Fruit fly (Drosophila melanogaster) whole organism, embryonic: ENCODE measurements around the gene Ythdc1.

Source experiments
- Adf1 ChIP-seq: fragments of 200-800 bp; sonication (Bioruptor generic); IDR thresholded peaks from 2 replicates; pipeline ENCODE4 v1.3.6; 2022; ENCODE audit warnings: missing biosample characterization, missing genetic modification characterization
- Atf6 ChIP-seq: fragments of 200-800 bp; sonication (Bioruptor generic); IDR thresholded peaks from 2 replicates; pipeline ENCODE4 v1.3.6; 2022; ENCODE audit warnings: missing biosample characterization, missing genetic modification characterization
- B-H1 ChIP-seq: fragments of 200-800 bp; sonication (Bioruptor generic); IDR thresholded peaks from 3 replicates; pipeline ENCODE4 v1.3.6; 2022; ENCODE audit warnings: missing biosample characterization, missing genetic modification characterization
- CG1024 ChIP-seq: fragments of 200-800 bp; sonication (Bioruptor generic); IDR thresholded peaks from 2 replicates; pipeline ENCODE4 v1.3.6; 2022; ENCODE audit warnings: missing biosample characterization, missing genetic modification characterization
- CG10565 ChIP-seq: fragments of 200-800 bp; sonication (Bioruptor generic); optimal IDR thresholded peaks from 3 replicates; lab custom pipeline; 2016; ENCODE audit warnings: missing biosample characterization, mild to moderate bottlenecking, missing genetic modification characterization
- CG12104 ChIP-seq: fragments of 200-800 bp; sonication (Bioruptor generic); optimal IDR thresholded peaks from 3 replicates; lab custom pipeline; 2016; ENCODE audit warnings: missing biosample characterization, missing genetic modification characterization
- CG12219 ChIP-seq: fragments of 200-800 bp; sonication (Bioruptor generic); optimal IDR thresholded peaks from 3 replicates; lab custom pipeline; 2018; ENCODE audit warnings: missing biosample characterization, mild to moderate bottlenecking, missing genetic modification characterization
- CG13296 ChIP-seq: fragments of 200-800 bp; sonication (Bioruptor generic); optimal IDR thresholded peaks from 3 replicates; lab custom pipeline; 2018; ENCODE audit warnings: missing biosample characterization, mild to moderate bottlenecking, missing genetic modification characterization
- CG14050 ChIP-seq: fragments of 200-800 bp; sonication (Bioruptor generic); IDR thresholded peaks from 3 replicates; pipeline ENCODE4 v1.3.6; 2022; ENCODE audit warnings: missing biosample characterization, missing genetic modification characterization
- CG14667 ChIP-seq: fragments of 200-800 bp; sonication (Bioruptor generic); IDR thresholded peaks from 2 replicates; pipeline ENCODE4 v1.3.6; 2022; ENCODE audit warnings: missing biosample characterization, missing genetic modification characterization
- CG17802 ChIP-seq: fragments of 200-800 bp; sonication (Bioruptor generic); optimal IDR thresholded peaks from 2 replicates; lab custom pipeline; 2018; ENCODE audit warnings: missing biosample characterization, mild to moderate bottlenecking, missing genetic modification characterization, moderate library complexity
- CG2129 ChIP-seq: fragments of 200-800 bp; sonication (Bioruptor generic); IDR thresholded peaks from 2 replicates; pipeline ENCODE4 v1.3.6; 2022; ENCODE audit warnings: missing biosample characterization, missing genetic modification characterization; ENCODE audit not compliant: partially characterized antibody
- CG2712 ChIP-seq: fragments of 200-800 bp; optimal IDR thresholded peaks from 3 replicates; lab custom pipeline; 2019; ENCODE audit warnings: missing biosample characterization, mild to moderate bottlenecking, missing genetic modification characterization, moderate library complexity
- CG31365 ChIP-seq: fragments of 200-800 bp; sonication (Bioruptor generic); optimal IDR thresholded peaks from 2 replicates; lab custom pipeline; 2018; ENCODE audit warnings: missing biosample characterization, mild to moderate bottlenecking, missing genetic modification characterization
- CG31388 ChIP-seq: fragments of 200-800 bp; sonication (Bioruptor generic); optimal IDR thresholded peaks from 2 replicates; lab custom pipeline; 2016; ENCODE audit warnings: missing biosample characterization, missing genetic modification characterization
- CG32767 ChIP-seq: fragments of 200-800 bp; sonication (Bioruptor generic); IDR thresholded peaks from 2 replicates; pipeline ENCODE4 v1.3.6; 2022; ENCODE audit warnings: missing biosample characterization, missing genetic modification characterization
- CG33557 ChIP-seq: fragments of 200-800 bp; sonication (Bioruptor generic); optimal IDR thresholded peaks from 2 replicates; lab custom pipeline; 2019; ENCODE audit warnings: missing biosample characterization, mild to moderate bottlenecking, missing genetic modification characterization, moderate library complexity
- CG6854 ChIP-seq: fragments of 200-800 bp; sonication (Bioruptor generic); optimal IDR thresholded peaks from 3 replicates; lab custom pipeline; 2017; ENCODE audit warnings: missing biosample characterization, mild to moderate bottlenecking, missing genetic modification characterization
- CG7928 ChIP-seq: fragments of 200-800 bp; sonication (Bioruptor generic); optimal IDR thresholded peaks from 2 replicates; lab custom pipeline; 2017; ENCODE audit warnings: missing biosample characterization, mild to moderate bottlenecking, missing genetic modification characterization
- CG7987 ChIP-seq: fragments of 200-800 bp; sonication (Bioruptor generic); optimal IDR thresholded peaks from 2 replicates; lab custom pipeline; 2018; ENCODE audit warnings: missing biosample characterization, mild to moderate bottlenecking, missing genetic modification characterization, moderate library complexity
- Deaf1 ChIP-seq: fragments of 200-800 bp; optimal IDR thresholded peaks from 3 replicates; lab custom pipeline; 2019; ENCODE audit warnings: missing biosample characterization, mild to moderate bottlenecking, missing genetic modification characterization, moderate library complexity
- Doc2 ChIP-seq: fragments of 200-800 bp; sonication (Bioruptor generic); IDR thresholded peaks from 2 replicates; pipeline ENCODE4 v1.3.6; 2022; ENCODE audit warnings: missing biosample characterization, missing genetic modification characterization
- Dp ChIP-seq: fragments of 200-800 bp; sonication (Bioruptor generic); optimal IDR thresholded peaks from 2 replicates; lab custom pipeline; 2018; ENCODE audit warnings: missing biosample characterization, mild to moderate bottlenecking, missing genetic modification characterization, moderate library complexity
- Eip74EF ChIP-seq, 2 experiments: fragments of 200-800 bp in 1 of 2; fragments of >200 bp in 1 of 2; sonication (Bioruptor generic) in 1 of 2; optimal IDR thresholded peaks; 2 replicates each; lab custom pipeline; 2017 to 2019; ENCODE audit warnings: missing biosample characterization in 2 of 2, missing genetic modification characterization in 2 of 2, mild to moderate bottlenecking in 1 of 2, moderate library complexity in 1 of 2
- HLH3B ChIP-seq: fragments of 200-800 bp; sonication (Bioruptor generic); IDR thresholded peaks from 2 replicates; pipeline ENCODE4 v1.3.6; 2022; ENCODE audit warnings: missing biosample characterization, missing genetic modification characterization
- HLH4C ChIP-seq: fragments of 200-800 bp; sonication (Bioruptor generic); IDR thresholded peaks from 3 replicates; pipeline ENCODE4 v1.3.6; 2022; ENCODE audit warnings: missing biosample characterization, missing genetic modification characterization; ENCODE audit not compliant: partially characterized antibody
- Hr3 ChIP-seq: fragments of 200-800 bp; sonication (Bioruptor generic); optimal IDR thresholded peaks from 3 replicates; lab custom pipeline; 2016; ENCODE audit warnings: missing biosample characterization, missing genetic modification characterization
- Lim3 ChIP-seq: fragments of 200-800 bp; sonication (Bioruptor generic); IDR thresholded peaks from 2 replicates; pipeline ENCODE4 v1.3.6; 2022; ENCODE audit warnings: missing biosample characterization, missing genetic modification characterization
- Myb ChIP-seq: fragments of 200-800 bp; sonication (Bioruptor generic); optimal IDR thresholded peaks from 2 replicates; lab custom pipeline; 2016; ENCODE audit warnings: missing biosample characterization, missing genetic modification characterization
- Side ChIP-seq: fragments of 200-800 bp; sonication (Bioruptor generic); optimal IDR thresholded peaks from 2 replicates; lab custom pipeline; 2016; ENCODE audit warnings: missing biosample characterization, missing genetic modification characterization
- Sry-δ ChIP-seq: fragments of 200-800 bp; sonication (Bioruptor generic); optimal IDR thresholded peaks from 2 replicates; lab custom pipeline; 2016; ENCODE audit warnings: missing biosample characterization, missing genetic modification characterization
- TFAM ChIP-seq: fragments of 200-800 bp; sonication (Bioruptor generic); optimal IDR thresholded peaks from 2 replicates; lab custom pipeline; 2017; ENCODE audit warnings: missing biosample characterization, missing genetic modification characterization, inconsistent platforms
- ab ChIP-seq: fragments of 200-800 bp; sonication (Bioruptor generic); optimal IDR thresholded peaks from 2 replicates; lab custom pipeline; 2016; ENCODE audit warnings: missing biosample characterization, missing genetic modification characterization
- al ChIP-seq: fragments of 200-800 bp; sonication (Bioruptor generic); IDR thresholded peaks from 2 replicates; pipeline ENCODE4 v1.3.6; 2022; ENCODE audit warnings: missing biosample characterization, missing genetic modification characterization
- amos ChIP-seq: fragments of 200-800 bp; sonication (Bioruptor generic); IDR thresholded peaks from 2 replicates; pipeline ENCODE4 v1.3.6; 2022; ENCODE audit warnings: missing biosample characterization, missing genetic modification characterization; ENCODE audit not compliant: partially characterized antibody
- ap ChIP-seq: fragments of 200-800 bp; sonication (Bioruptor generic); IDR thresholded peaks from 2 replicates; pipeline ENCODE4 v1.3.6; 2022; ENCODE audit warnings: missing biosample characterization, missing genetic modification characterization
- ase ChIP-seq: fragments of 200-800 bp; sonication (Bioruptor generic); IDR thresholded peaks from 3 replicates; pipeline ENCODE4 v1.3.6; 2022; ENCODE audit warnings: missing biosample characterization, missing genetic modification characterization
- croc ChIP-seq: fragments of 200-800 bp; sonication (Bioruptor generic); conservative IDR thresholded peaks from 3 replicates; pipeline ENCODE4 v1.3.6; 2022; ENCODE audit warnings: missing biosample characterization, missing genetic modification characterization
- danr ChIP-seq: fragments of 200-800 bp; sonication (Bioruptor generic); IDR thresholded peaks from 2 replicates; pipeline ENCODE4 v1.3.6; 2022; ENCODE audit warnings: missing biosample characterization, missing genetic modification characterization
- dmrt99B ChIP-seq: fragments of 200-800 bp; sonication (Bioruptor generic); optimal IDR thresholded peaks from 2 replicates; lab custom pipeline; 2018; ENCODE audit warnings: missing biosample characterization, mild to moderate bottlenecking, missing genetic modification characterization, moderate library complexity
- ham ChIP-seq: fragments of 200-800 bp; sonication (Bioruptor generic); IDR thresholded peaks from 2 replicates; pipeline ENCODE4 v1.3.6; 2022; ENCODE audit warnings: missing biosample characterization, missing genetic modification characterization
- her ChIP-seq: fragments of 200-800 bp; sonication (Bioruptor generic); optimal IDR thresholded peaks from 2 replicates; lab custom pipeline; 2016; ENCODE audit warnings: missing biosample characterization, missing genetic modification characterization
- lilli ChIP-seq: fragments of 200-800 bp; sonication (Bioruptor generic); optimal IDR thresholded peaks from 3 replicates; lab custom pipeline; 2016; ENCODE audit warnings: missing biosample characterization, missing genetic modification characterization
- lov ChIP-seq, 2 experiments: fragments of 200-800 bp in 1 of 2; fragments of >200 bp in 1 of 2; sonication (Bioruptor generic) in 1 of 2; IDR thresholded peaks in 1 of 2; optimal IDR thresholded peaks in 1 of 2; 2 replicates in 1 of 2; 3 replicates in 1 of 2; pipeline versions ENCODE4 v1.3.6 to Lab custom; 2017 to 2022; ENCODE audit warnings: missing biosample characterization in 1 of 2, missing genetic modification characterization in 1 of 2
- nom ChIP-seq: fragments of 200-800 bp; sonication (Bioruptor generic); optimal IDR thresholded peaks from 2 replicates; lab custom pipeline; 2017; ENCODE audit warnings: missing biosample characterization, missing genetic modification characterization, mild to moderate bottlenecking, moderate library complexity, missing genetic modification reagents
- pum ChIP-seq: fragments of 200-800 bp; sonication (Bioruptor generic); optimal IDR thresholded peaks from 2 replicates; lab custom pipeline; 2016; ENCODE audit warnings: missing biosample characterization, missing genetic modification characterization
- row ChIP-seq: fragments of 200-800 bp; sonication (Bioruptor generic); IDR thresholded peaks from 3 replicates; pipeline ENCODE4 v1.3.6; 2022; ENCODE audit warnings: missing biosample characterization, missing genetic modification characterization
- shn ChIP-seq: fragments of 200-800 bp; sonication (Bioruptor generic); optimal IDR thresholded peaks from 3 replicates; lab custom pipeline; 2016; ENCODE audit warnings: missing biosample characterization, missing genetic modification characterization
- wek ChIP-seq: fragments of 200-800 bp; sonication (Bioruptor generic); optimal IDR thresholded peaks from 3 replicates; lab custom pipeline; 2018; ENCODE audit warnings: missing biosample characterization, mild to moderate bottlenecking, missing genetic modification characterization, moderate library complexity
- wor ChIP-seq: fragments of 200-800 bp; sonication (Bioruptor generic); IDR thresholded peaks from 2 replicates; pipeline ENCODE4 v1.3.6; 2022; ENCODE audit warnings: missing biosample characterization, missing genetic modification characterization
- zfh1 ChIP-seq: fragments of 200-800 bp; sonication (Bioruptor generic); IDR thresholded peaks from 3 replicates; pipeline ENCODE4 v1.3.6; 2022; ENCODE audit warnings: missing biosample characterization, missing genetic modification characterization

The Ythdc1 gene

dm6 chr3L:3389666-3390059 is 15.7 kb upstream of the Ythdc1 start (continued):
- TF ChIP-seq al (GFP tag; lab: Robert Waterston, UW) (no peak), Eip74EF (GFP tag; optimal IDR thresholded peaks at IDR 0.05; lab: Kevin White, UChicago) (peak in 1 of 2 experiments; percentile 41), HLH4C (GFP tag; lab: Robert Waterston, UW) (no peak), Adf1 (GFP tag; lab: Robert Waterston, UW) (no peak), Doc2 (GFP tag; lab: Robert Waterston, UW) (no peak), ham (GFP tag; lab: Robert Waterston, UW) (no peak), CG7928 (GFP tag; lab: Kevin White, UChicago) (no peak), CG32767 (GFP tag; lab: Robert Waterston, UW) (no peak), Dp (no peak), CG12219 (no peak), Lim3 (no peak), CG31388 (GFP tag; lab: Kevin White, UChicago) (peak; percentile 26), ab (GFP tag; lab: Kevin White, UChicago) (no peak), B-H1 (GFP tag; lab: Robert Waterston, UW) (no peak), lov (optimal IDR thresholded peaks at IDR 0.05; lab: Kevin White, UChicago) (no peak), lov (GFP tag; IDR thresholded peaks at IDR 0.05; lab: Robert Waterston, UW) (no peak), Side (GFP tag; lab: Kevin White, UChicago) (no peak), CG10565 (no peak), Sry-δ (GFP tag; lab: Kevin White, UChicago) (no peak), her (GFP tag; lab: Kevin White, UChicago) (no peak), CG6854 (GFP tag; lab: Kevin White, UChicago) (no peak), row (peak; percentile 49; the same call in 1 of the 3 replicates), shn (no peak), TFAM (GFP tag; lab: Kevin White, UChicago) (no peak), ase (peak; percentile 49; the same call in 1 of the 3 replicates), amos (no peak), wor (GFP tag; lab: Robert Waterston, UW) (peak; percentile 37; the same call in 1 of the 2 replicates), CG1024 (GFP tag; lab: Robert Waterston, UW) (no peak), CG2712 (tag; lab: Kevin White, UChicago) (peak; percentile 76), nom (GFP tag; lab: Kevin White, UChicago) (no peak), CG14050 (GFP tag; lab: Robert Waterston, UW) (no peak), Hr3 (peak; percentile 33), CG2129 (GFP tag; lab: Robert Waterston, UW) (no peak), CG14667 (GFP tag; lab: Robert Waterston, UW) (peak; percentile 4; the same call in 1 of the 2 replicates), Deaf1 (tag; lab: Kevin White, UChicago) (peak; percentile 12), croc (GFP tag; lab: Robert Waterston, UW) (no peak; the same call in 2 of the 3 replicates), wek (GFP tag; lab: Kevin White, UChicago) (no peak), CG13296 (GFP tag; lab: Kevin White, UChicago) (no peak), CG17802 (tag; lab: Kevin White, UChicago) (no peak), CG12104 (GFP tag; lab: Kevin White, UChicago) (peak; percentile 38), ap (no peak), lilli (GFP tag; lab: Kevin White, UChicago) (no peak), dmrt99B (tag; lab: Kevin White, UChicago) (peak; percentile 73), CG7987 (GFP tag; lab: Kevin White, UChicago) (no peak), HLH3B (GFP tag; lab: Robert Waterston, UW) (peak; percentile 54; the same call in 1 of the 2 replicates), zfh1 (GFP tag; lab: Robert Waterston, UW) (peak; percentile 47; the same call in 2 of the 3 replicates), Myb (GFP tag; lab: Kevin White, UChicago) (no peak), danr (GFP tag; lab: Robert Waterston, UW) (no peak), CG33557 (GFP tag; lab: Kevin White, UChicago) (no peak), CG31365 (tag; lab: Kevin White, UChicago) (no peak), Atf6 (GFP tag; lab: Robert Waterston, UW) (no peak), pum (GFP tag; lab: Kevin White, UChicago) (peak; percentile 18)
